Fruit fly (Drosophila melanogaster) whole organism, embryonic: ENCODE measurements around the gene RPA3.

Experiments used
- CG14441 ChIP-seq: fragments of 200-800 bp; sonication (Bioruptor generic); IDR thresholded peaks from 2 replicates; pipeline ENCODE4 v1.3.6; 2022; ENCODE audit warnings: missing biosample characterization, missing genetic modification characterization
- Lpt ChIP-seq: fragments of >200 bp; optimal IDR thresholded peaks from 2 replicates; lab custom pipeline; 2018; ENCODE audit warnings: missing biosample characterization, missing genetic modification characterization
- zfh2 ChIP-seq: fragments of 200-800 bp; sonication (Bioruptor generic); optimal IDR thresholded peaks from 2 replicates; lab custom pipeline; 2016; ENCODE audit warnings: missing biosample characterization, missing genetic modification characterization

DNA sequence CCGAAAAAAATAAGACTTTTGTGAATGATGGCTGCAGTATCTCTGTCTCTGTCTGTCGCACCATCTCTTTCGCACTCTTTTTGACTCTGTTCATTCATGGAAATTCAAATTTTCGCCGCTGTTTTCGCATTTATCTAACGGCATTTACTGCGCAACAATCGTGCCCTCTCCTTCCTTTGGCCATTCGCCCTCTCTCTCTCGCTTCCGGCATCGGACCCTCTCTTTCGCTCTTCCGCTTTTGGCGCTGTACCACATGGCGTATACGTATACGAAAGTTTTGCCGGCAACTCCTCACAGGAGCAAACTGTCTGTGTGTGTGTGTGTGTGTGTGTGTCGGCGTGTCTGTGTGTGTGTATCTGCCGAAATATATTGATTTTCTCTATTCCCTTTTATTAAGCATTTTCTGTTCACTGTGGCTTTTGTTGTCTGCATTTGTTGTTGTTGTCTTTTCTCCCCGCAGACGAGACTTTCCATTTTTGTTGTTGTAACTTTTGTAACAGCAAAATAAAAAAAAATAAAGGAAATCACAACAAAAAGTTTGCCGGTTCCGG lies 29.0 kb upstream of the RPA3 start:
- TF ChIP-seq zfh2 (GFP tag; lab: Kevin White, UChicago) (no peak), CG14441 (GFP tag; lab: Robert Waterston, UW) (no peak), Lpt (GFP tag; lab: Kevin White, UChicago) (no peak)
